Fruit fly (Drosophila melanogaster) whole organism, embryonic: ENCODE data around the gene CG16710.
A peak's percentile ranks its signal among the peaks of the same experiment; 100 is the strongest.

ENCODE experiments used
- BEAF-32 ChIP-seq: fragments of 200-800 bp; sonication (Bioruptor generic); optimal IDR thresholded peaks from 3 replicates; lab custom pipeline; 2017; ENCODE audit warnings: missing biosample characterization, missing genetic modification characterization, mild to moderate bottlenecking, moderate library complexity, missing genetic modification reagents
- CG10366 ChIP-seq: fragments of 200-800 bp; sonication (Bioruptor generic); IDR thresholded peaks from 2 replicates; pipeline ENCODE4 v1.3.6; 2022; ENCODE audit warnings: missing biosample characterization, missing genetic modification characterization
- CG12659 ChIP-seq: fragments of 200-800 bp; sonication (Bioruptor generic); optimal IDR thresholded peaks from 3 replicates; lab custom pipeline; 2017; ENCODE audit warnings: mild to moderate bottlenecking, missing biosample characterization, missing genetic modification reagents, missing genetic modification characterization
- CG13296 ChIP-seq: fragments of 200-800 bp; sonication (Bioruptor generic); optimal IDR thresholded peaks from 3 replicates; lab custom pipeline; 2018; ENCODE audit warnings: missing biosample characterization, mild to moderate bottlenecking, missing genetic modification characterization
- CG14050 ChIP-seq: fragments of 200-800 bp; sonication (Bioruptor generic); IDR thresholded peaks from 3 replicates; pipeline ENCODE4 v1.3.6; 2022; ENCODE audit warnings: missing biosample characterization, missing genetic modification characterization
- CG14860 ChIP-seq: fragments of 200-800 bp; sonication (Bioruptor generic); IDR thresholded peaks from 3 replicates; pipeline ENCODE4 v1.3.6; 2022; ENCODE audit warnings: missing biosample characterization, missing genetic modification characterization; ENCODE audit not compliant: partially characterized antibody
- CG1647 ChIP-seq: fragments of 200-800 bp; sonication (Bioruptor generic); optimal IDR thresholded peaks from 3 replicates; lab custom pipeline; 2016; ENCODE audit warnings: missing biosample characterization, missing genetic modification characterization
- CG17328 ChIP-seq: fragments of 200-800 bp; sonication (Bioruptor generic); IDR thresholded peaks from 2 replicates; pipeline ENCODE4 v1.3.6; 2022; ENCODE audit warnings: missing biosample characterization, missing genetic modification characterization
- CG17361 ChIP-seq: fragments of 200-800 bp; sonication (Bioruptor generic); IDR thresholded peaks from 3 replicates; pipeline ENCODE4 v1.3.6; 2022; ENCODE audit warnings: missing biosample characterization, missing genetic modification characterization
- CG17829 ChIP-seq: fragments of 200-800 bp; optimal IDR thresholded peaks from 2 replicates; lab custom pipeline; 2019; ENCODE audit warnings: missing biosample characterization, mild to moderate bottlenecking, missing genetic modification characterization, moderate library complexity
- CG3281 ChIP-seq: fragments of 200-800 bp; sonication (Bioruptor generic); optimal IDR thresholded peaks from 3 replicates; lab custom pipeline; 2017; ENCODE audit warnings: missing biosample characterization, mild to moderate bottlenecking, missing genetic modification characterization
- CG34224 ChIP-seq: fragments of 200-800 bp; sonication (Bioruptor generic); IDR thresholded peaks from 3 replicates; pipeline ENCODE4 v1.3.6; 2022; ENCODE audit warnings: missing biosample characterization, missing genetic modification characterization; ENCODE audit not compliant: partially characterized antibody
- CG4617 ChIP-seq: fragments of 200-800 bp; sonication (Bioruptor generic); optimal IDR thresholded peaks from 3 replicates; lab custom pipeline; 2016; ENCODE audit warnings: missing biosample characterization, missing genetic modification characterization, borderline replicate concordance
- CG4707 ChIP-seq: fragments of 200-800 bp; sonication (Bioruptor generic); optimal IDR thresholded peaks from 2 replicates; lab custom pipeline; 2018; ENCODE audit warnings: missing biosample characterization, mild to moderate bottlenecking, missing genetic modification characterization, moderate library complexity
- CG6654 ChIP-seq: fragments of 200-800 bp; sonication (Bioruptor generic); optimal IDR thresholded peaks from 2 replicates; lab custom pipeline; 2017; ENCODE audit warnings: missing biosample characterization, mild to moderate bottlenecking, missing genetic modification characterization
- CG6813 ChIP-seq: fragments of 200-800 bp; sonication (Bioruptor generic); optimal IDR thresholded peaks from 2 replicates; lab custom pipeline; 2017; ENCODE audit warnings: missing biosample characterization, missing genetic modification characterization, mild to moderate bottlenecking, moderate library complexity, missing genetic modification reagents
- CG7928 ChIP-seq: fragments of 200-800 bp; sonication (Bioruptor generic); optimal IDR thresholded peaks from 2 replicates; lab custom pipeline; 2017; ENCODE audit warnings: missing biosample characterization, mild to moderate bottlenecking, missing genetic modification characterization
- CG7987 ChIP-seq: fragments of 200-800 bp; sonication (Bioruptor generic); optimal IDR thresholded peaks from 2 replicates; lab custom pipeline; 2018; ENCODE audit warnings: missing biosample characterization, mild to moderate bottlenecking, missing genetic modification characterization, moderate library complexity
- CG8089 ChIP-seq: fragments of 200-800 bp; sonication (Bioruptor generic); optimal IDR thresholded peaks from 3 replicates; lab custom pipeline; 2016; ENCODE audit warnings: missing biosample characterization, missing genetic modification characterization
- CG8281 ChIP-seq: fragments of 200-800 bp; sonication (Bioruptor generic); optimal IDR thresholded peaks from 2 replicates; lab custom pipeline; 2018; ENCODE audit warnings: missing biosample characterization, mild to moderate bottlenecking, missing genetic modification characterization, moderate library complexity
- CG9437 ChIP-seq: fragments of 200-800 bp; sonication (Bioruptor generic); optimal IDR thresholded peaks from 2 replicates; lab custom pipeline; 2018; ENCODE audit warnings: missing biosample characterization, mild to moderate bottlenecking, missing genetic modification characterization
- CG9932 ChIP-seq: fragments of 200-800 bp; sonication (Bioruptor generic); IDR thresholded peaks from 2 replicates; pipeline ENCODE4 v1.3.6; 2022; ENCODE audit warnings: missing biosample characterization, missing genetic modification characterization
- D ChIP-seq, 2 experiments: fragments of 200-800 bp in 1 of 2; fragments of >200 bp in 1 of 2; sonication (Bioruptor generic) in 1 of 2; optimal IDR thresholded peaks; 2 replicates in 1 of 2; 3 replicates in 1 of 2; lab custom pipeline; 2017; ENCODE audit warnings: mild to moderate bottlenecking in 1 of 2, missing biosample characterization in 1 of 2, missing genetic modification characterization in 1 of 2, missing genetic modification reagents in 1 of 2
- D19B ChIP-seq: fragments of 200-800 bp; sonication (Bioruptor generic); optimal IDR thresholded peaks from 2 replicates; lab custom pipeline; 2017; ENCODE audit warnings: missing biosample characterization, mild to moderate bottlenecking, missing genetic modification characterization
- Dad ChIP-seq: fragments of 200-800 bp; sonication (Bioruptor generic); optimal IDR thresholded peaks from 3 replicates; lab custom pipeline; 2016; ENCODE audit warnings: missing biosample characterization, missing genetic modification characterization
- Dref ChIP-seq: fragments of 200-800 bp; sonication (Bioruptor generic); IDR thresholded peaks from 2 replicates; pipeline ENCODE4 v1.3.6; 2022; ENCODE audit warnings: missing biosample characterization, missing genetic modification characterization
- E2f1 ChIP-seq: fragments of 200-800 bp; sonication (Bioruptor generic); IDR thresholded peaks from 2 replicates; pipeline ENCODE4 v1.3.6; 2022; ENCODE audit warnings: missing biosample characterization, missing genetic modification characterization
- Fer1 ChIP-seq: fragments of 200-800 bp; sonication (Bioruptor generic); optimal IDR thresholded peaks from 2 replicates; lab custom pipeline; 2017; ENCODE audit warnings: missing biosample characterization, mild to moderate bottlenecking, missing genetic modification characterization
- GATAe ChIP-seq: fragments of 200-800 bp; sonication (Bioruptor generic); conservative IDR thresholded peaks from 2 replicates; pipeline ENCODE4 v1.3.6; 2022; ENCODE audit warnings: missing biosample characterization, missing genetic modification characterization
- HmgZ ChIP-seq: fragments of 200-800 bp; sonication (Bioruptor generic); optimal IDR thresholded peaks from 2 replicates; lab custom pipeline; 2018; ENCODE audit warnings: missing biosample characterization, mild to moderate bottlenecking, missing genetic modification characterization
- Hr39 ChIP-seq: fragments of >200 bp; optimal IDR thresholded peaks from 2 replicates; lab custom pipeline; 2017
- Hsf ChIP-seq: fragments of 200-800 bp; sonication (Bioruptor generic); optimal IDR thresholded peaks from 3 replicates; lab custom pipeline; 2016; ENCODE audit warnings: missing biosample characterization, missing genetic modification characterization
- Mad ChIP-seq: fragments of 200-800 bp; sonication (Bioruptor generic); optimal IDR thresholded peaks from 2 replicates; lab custom pipeline; 2016; ENCODE audit warnings: missing biosample characterization, missing genetic modification characterization
- Mes4 ChIP-seq: fragments of 200-800 bp; sonication (Bioruptor generic); optimal IDR thresholded peaks from 2 replicates; lab custom pipeline; 2016; ENCODE audit warnings: missing biosample characterization, missing genetic modification characterization
- NK7.1 ChIP-seq: fragments of 200-800 bp; sonication (Bioruptor generic); optimal IDR thresholded peaks from 3 replicates; lab custom pipeline; 2016; ENCODE audit warnings: missing biosample characterization, missing genetic modification characterization
- Sin3A ChIP-seq: fragments of >200 bp; optimal IDR thresholded peaks from 2 replicates; lab custom pipeline; 2018
- Spps ChIP-seq: fragments of 200-800 bp; sonication (Bioruptor generic); optimal IDR thresholded peaks from 2 replicates; lab custom pipeline; 2018; ENCODE audit warnings: missing biosample characterization, mild to moderate bottlenecking, missing genetic modification characterization
- Usf ChIP-seq: fragments of 200-800 bp; sonication (Bioruptor generic); optimal IDR thresholded peaks from 2 replicates; lab custom pipeline; 2017; ENCODE audit warnings: missing genotype, missing biosample characterization, missing genetic modification characterization
- ara ChIP-seq: fragments of 200-800 bp; sonication (Bioruptor generic); IDR thresholded peaks from 2 replicates; pipeline ENCODE4 v1.3.6; 2022; ENCODE audit warnings: missing biosample characterization, missing genetic modification characterization
- cas ChIP-seq: fragments of 200-800 bp; sonication (Bioruptor generic); IDR thresholded peaks from 2 replicates; pipeline ENCODE4 v1.3.6; 2022; ENCODE audit warnings: missing biosample characterization, missing genetic modification characterization
- da ChIP-seq: fragments of 200-800 bp; sonication (Bioruptor generic); optimal IDR thresholded peaks from 2 replicates; lab custom pipeline; 2016; ENCODE audit warnings: missing biosample characterization, missing genetic modification characterization
- emc ChIP-seq: fragments of 200-800 bp; sonication (Bioruptor generic); optimal IDR thresholded peaks from 2 replicates; lab custom pipeline; 2016; ENCODE audit warnings: missing biosample characterization, missing genetic modification characterization
- fd102C ChIP-seq: fragments of 200-800 bp; sonication (Bioruptor generic); optimal IDR thresholded peaks from 2 replicates; lab custom pipeline; 2018; ENCODE audit warnings: missing biosample characterization, mild to moderate bottlenecking, missing genetic modification characterization, moderate library complexity
- fd64A ChIP-seq: fragments of 200-800 bp; sonication (Bioruptor generic); optimal IDR thresholded peaks from 3 replicates; lab custom pipeline; 2018; ENCODE audit warnings: missing biosample characterization, mild to moderate bottlenecking, missing genetic modification characterization
- kah ChIP-seq: fragments of 200-800 bp; sonication (Bioruptor generic); optimal IDR thresholded peaks from 2 replicates; lab custom pipeline; 2018; ENCODE audit warnings: missing biosample characterization, mild to moderate bottlenecking, missing genetic modification characterization
- mld ChIP-seq: fragments of 200-800 bp; sonication (Bioruptor generic); IDR thresholded peaks from 3 replicates; pipeline ENCODE4 v1.3.6; 2022; ENCODE audit warnings: missing biosample characterization, missing genetic modification characterization; ENCODE audit not compliant: partially characterized antibody
- nerfin-1 ChIP-seq: fragments of 200-800 bp; sonication (Bioruptor generic); optimal IDR thresholded peaks from 3 replicates; lab custom pipeline; 2019; ENCODE audit warnings: missing biosample characterization, mild to moderate bottlenecking, missing genetic modification characterization, moderate library complexity
- ranshi ChIP-seq: fragments of 200-800 bp; sonication (Bioruptor generic); IDR thresholded peaks from 2 replicates; pipeline ENCODE4 v1.3.6; 2022; ENCODE audit warnings: missing biosample characterization, missing genetic modification characterization
- sc ChIP-seq, 3 experiments: fragments of >200 bp in 2 of 3; fragments of 200-800 bp in 1 of 3; sonication (Bioruptor generic) in 1 of 3; optimal IDR thresholded peaks; 2 replicates in 2 of 3; 3 replicates in 1 of 3; lab custom pipeline; 2017; ENCODE audit warnings: mild to moderate bottlenecking in 1 of 3, missing biosample characterization in 1 of 3, missing genetic modification characterization in 1 of 3, missing genetic modification reagents in 1 of 3
- zen2 ChIP-seq: fragments of 200-800 bp; sonication (Bioruptor generic); IDR thresholded peaks from 3 replicates; pipeline ENCODE4 v1.3.6; 2022; ENCODE audit warnings: missing biosample characterization, missing genetic modification characterization; ENCODE audit not compliant: partially characterized antibody

The CG16710 gene

DNA sequence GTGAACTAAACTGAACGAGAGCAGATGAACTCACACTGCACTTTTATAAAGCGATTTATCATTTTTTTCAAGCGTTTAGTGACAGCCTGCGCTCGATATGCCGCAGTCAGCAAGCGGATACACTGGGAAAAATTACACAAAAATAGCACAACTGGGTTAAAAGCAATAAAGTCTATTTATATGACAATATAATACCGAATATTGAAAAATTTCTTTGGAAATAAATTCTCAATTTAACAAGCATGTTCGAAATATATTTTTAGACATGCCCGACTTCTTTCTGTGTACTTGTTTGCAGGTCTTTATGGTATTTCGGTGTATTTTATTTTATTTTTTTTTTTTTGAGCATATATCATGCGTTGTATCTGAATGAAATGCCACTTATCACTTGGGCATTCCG is 31.6 kb downstream of the CG16710 start (continued):
- peak; percentile 22 for TF ChIP-seq CG9437 (GFP tag; lab: Kevin White, UChicago)
- peak; percentile 47 for TF ChIP-seq CG17829 (tag; lab: Kevin White, UChicago)
- peak; percentile 45 for TF ChIP-seq fd102C
- TF ChIP-seq D (optimal IDR thresholded peaks at IDR 0.05; lab: Kevin White, UChicago) = no peak
- peak; percentile 69 for TF ChIP-seq D (GFP tag; optimal IDR thresholded peaks at IDR 0.05; lab: Kevin White, UChicago)
- peak; percentile 16 for TF ChIP-seq CG8089 (GFP tag; lab: Kevin White, UChicago)
- TF ChIP-seq Mes4 (GFP tag; lab: Kevin White, UChicago) = peak; percentile 43
- no peak for TF ChIP-seq CG34224
- TF ChIP-seq ara = peak; percentile 75
- no peak for TF ChIP-seq mld (GFP tag; lab: Robert Waterston, UW)
- TF ChIP-seq CG1647 (GFP tag; lab: Kevin White, UChicago) = peak; percentile 12
- no peak for TF ChIP-seq Usf (GFP tag; lab: Kevin White, UChicago)
- TF ChIP-seq GATAe (GFP tag; lab: Robert Waterston, UW) = no peak; the same call in 1 of the 2 replicates
- no peak for TF ChIP-seq Fer1 (GFP tag; lab: Kevin White, UChicago)
- TF ChIP-seq BEAF-32 (GFP tag; lab: Kevin White, UChicago) = no peak
- TF ChIP-seq CG7928 = no peak
- TF ChIP-seq CG12659 (GFP tag; lab: Kevin White, UChicago) = peak; percentile 38
- TF ChIP-seq CG3281 (GFP tag; lab: Kevin White, UChicago) = no peak
- no peak for TF ChIP-seq CG7987
- no peak for TF ChIP-seq cas (GFP tag; lab: Robert Waterston, UW)
- peak; percentile 58 for TF ChIP-seq CG10366 (GFP tag; lab: Robert Waterston, UW)
- TF ChIP-seq CG17361 = 0 out of 3 replicates have a peak, but pooled peaks have one; percentile 32
- TF ChIP-seq Mad (GFP tag; lab: Kevin White, UChicago) = peak; percentile 62
- TF ChIP-seq E2f1 (GFP tag; lab: Robert Waterston, UW) = peak; percentile 50
- no peak for TF ChIP-seq CG14860
- TF ChIP-seq kah (GFP tag; lab: Kevin White, UChicago) = peak; percentile 38
- peak; percentile 33 for TF ChIP-seq Spps
- no peak for TF ChIP-seq emc (GFP tag; lab: Kevin White, UChicago)
- peak; percentile 50 for TF ChIP-seq ranshi (GFP tag; lab: Robert Waterston, UW)
- TF ChIP-seq CG17328 (GFP tag; lab: Robert Waterston, UW) = peak; percentile 70
- TF ChIP-seq CG14050 = no peak
- peak; percentile 51 for TF ChIP-seq Dad (GFP tag; lab: Kevin White, UChicago)
- TF ChIP-seq CG4617 = no peak
- TF ChIP-seq da (GFP tag; lab: Kevin White, UChicago) = no peak
- TF ChIP-seq CG13296 = peak; percentile 11
- no peak for TF ChIP-seq zen2 (GFP tag; lab: Robert Waterston, UW)
- peak; percentile 16 for TF ChIP-seq CG6813
- TF ChIP-seq CG9932 (GFP tag; lab: Robert Waterston, UW) = no peak
- no peak for TF ChIP-seq sc (optimal IDR thresholded peaks at IDR 0.05; lab: Kevin White, UChicago)
- TF ChIP-seq sc (GFP tag; optimal IDR thresholded peaks at IDR 0.05; lab: Kevin White, UChicago) = peak; percentile 56
- TF ChIP-seq CG4707 (GFP tag; lab: Kevin White, UChicago) = peak; percentile 31
- no peak for TF ChIP-seq CG6654
- TF ChIP-seq Sin3A (lab: Kevin White, UChicago) = no peak
- no peak for TF ChIP-seq Dref
- TF ChIP-seq CG8281 (tag; lab: Kevin White, UChicago) = no peak
- peak; percentile 5 for TF ChIP-seq fd64A (GFP tag; lab: Kevin White, UChicago)
- TF ChIP-seq HmgZ (tag; lab: Kevin White, UChicago) = no peak
- peak; percentile 47 for TF ChIP-seq nerfin-1 (tag; lab: Kevin White, UChicago)
- no peak for TF ChIP-seq NK7.1 (GFP tag; lab: Kevin White, UChicago)
- TF ChIP-seq D19B (GFP tag; lab: Kevin White, UChicago) = no peak
- peak; percentile 57 for TF ChIP-seq Hsf (GFP tag; lab: Kevin White, UChicago)
- TF ChIP-seq Hr39 (lab: Kevin White, UChicago) = no peak
